Fruit fly (Drosophila melanogaster) whole organism, prepupa: Measurements from ENCODE around the gene CG17906.

Experiments used
- CG10631 ChIP-seq: fragments of 200-800 bp; sonication (Bioruptor generic); optimal IDR thresholded peaks from 2 replicates; lab custom pipeline; 2016; ENCODE audit warnings: missing biosample characterization, missing genetic modification characterization
- CG15336 ChIP-seq: fragments of 200-800 bp; sonication (Bioruptor generic); IDR thresholded peaks from 2 replicates; pipeline ENCODE4 v1.3.6; 2022; ENCODE audit warnings: missing biosample characterization, missing genetic modification characterization
- CG16779 ChIP-seq: fragments of 200-800 bp; sonication (Bioruptor generic); optimal IDR thresholded peaks from 3 replicates; lab custom pipeline; 2017; ENCODE audit warnings: missing biosample characterization, mild to moderate bottlenecking, missing genetic modification characterization
- CG34406 ChIP-seq: fragments of 200-800 bp; sonication (Bioruptor generic); optimal IDR thresholded peaks from 3 replicates; lab custom pipeline; 2016; ENCODE audit warnings: missing biosample characterization, missing genetic modification characterization
- CG4318 ChIP-seq: fragments of 200-800 bp; sonication (Bioruptor generic); optimal IDR thresholded peaks from 3 replicates; lab custom pipeline; 2017; ENCODE audit warnings: missing biosample characterization, mild to moderate bottlenecking, missing genetic modification characterization
- CG6808 ChIP-seq: fragments of 200-800 bp; sonication (Bioruptor generic); optimal IDR thresholded peaks from 3 replicates; lab custom pipeline; 2017; ENCODE audit warnings: missing biosample characterization, missing genetic modification characterization, mild to moderate bottlenecking, moderate library complexity, missing genetic modification reagents
- CG6854 ChIP-seq: fragments of 200-800 bp; sonication (Bioruptor generic); optimal IDR thresholded peaks from 2 replicates; lab custom pipeline; 2017; ENCODE audit warnings: missing biosample characterization, mild to moderate bottlenecking, missing genetic modification characterization
- Hr39 ChIP-seq: fragments of 200-800 bp; sonication (Bioruptor generic); optimal IDR thresholded peaks from 2 replicates; lab custom pipeline; 2016; ENCODE audit warnings: missing biosample characterization, missing genetic modification characterization
- Hr4 ChIP-seq: fragments of 200-800 bp; sonication (Bioruptor generic); optimal IDR thresholded peaks from 3 replicates; lab custom pipeline; 2016; ENCODE audit warnings: missing biosample characterization, missing genetic modification characterization
- Met ChIP-seq: fragments of 200-800 bp; sonication (Bioruptor generic); optimal IDR thresholded peaks from 3 replicates; lab custom pipeline; 2016; ENCODE audit warnings: missing biosample characterization, missing genetic modification characterization
- OdsH ChIP-seq: fragments of 200-800 bp; sonication (Bioruptor generic); optimal IDR thresholded peaks from 3 replicates; lab custom pipeline; 2016; ENCODE audit warnings: missing biosample characterization, missing genetic modification characterization
- Sox14 ChIP-seq: fragments of 200-800 bp; sonication (Bioruptor generic); optimal IDR thresholded peaks from 3 replicates; lab custom pipeline; 2016; ENCODE audit warnings: missing biosample characterization, missing genetic modification characterization
- net ChIP-seq: fragments of 200-800 bp; sonication (Bioruptor generic); optimal IDR thresholded peaks from 3 replicates; lab custom pipeline; 2016; ENCODE audit warnings: missing biosample characterization, missing genetic modification characterization

- TF ChIP-seq CG10631 (GFP tag; lab: Kevin White, UChicago) (no peak), CG4318 (no peak), CG6854 (GFP tag; lab: Kevin White, UChicago) (no peak), Hr39 (no peak), Met (GFP tag; lab: Kevin White, UChicago) (no peak), Hr4 (GFP tag; lab: Kevin White, UChicago) (no peak), Sox14 (GFP tag; lab: Kevin White, UChicago) (no peak), CG15336 (GFP tag; lab: Robert Waterston, UW) (no peak), net (GFP tag; lab: Kevin White, UChicago) (no peak), OdsH (no peak), CG6808 (GFP tag; lab: Kevin White, UChicago) (no peak), CG34406 (no peak), CG16779 (no peak)
Measured at dm6 chr2L:8980359-8980758, 13.8 kb upstream of the CG17906 start, which contains the start of gene CG18662.
